Fruit fly (Drosophila melanogaster) Kc167 (cell line): ENCODE results near the gene Vps4.

Experiments
- Myc ChIP-seq: fragments of >200 bp; optimal IDR thresholded peaks from 2 replicates; lab custom pipeline; 2017; ENCODE audit warnings: missing external identifiers
- Sin3A ChIP-seq: fragments of >200 bp; optimal IDR thresholded peaks from 2 replicates; lab custom pipeline; 2018; ENCODE audit warnings: missing external identifiers
- h ChIP-seq: fragments of >200 bp; optimal IDR thresholded peaks from 3 replicates; lab custom pipeline; 2018; ENCODE audit warnings: missing external identifiers
- insv ChIP-seq: fragments of >200 bp; optimal IDR thresholded peaks from 3 replicates; lab custom pipeline; 2018; ENCODE audit warnings: missing external identifiers
- psq ChIP-seq: fragments of >200 bp; optimal IDR thresholded peaks from 2 replicates; lab custom pipeline; 2017; ENCODE audit warnings: missing external identifiers
- ttk ChIP-seq: sonication (Bioruptor generic); optimal IDR thresholded peaks from 2 replicates; lab custom pipeline; 2017; ENCODE audit warnings: missing external identifiers

Gene Vps4

dm6 chrX:17907184-17908006, at the start of gene Vps4, which contains the start of gene CG7772:
Vps4 (plus strand) TSS chrX:17907692.
CG7772 (minus strand) TSS chrX:17907261.
- TF ChIP-seq ttk (lab: Kevin White, UChicago) = no peak
- no peak for TF ChIP-seq Sin3A (lab: Kevin White, UChicago)
- TF ChIP-seq Myc = no peak
- no peak for TF ChIP-seq insv (lab: Kevin White, UChicago)
- TF ChIP-seq psq (lab: Kevin White, UChicago) = no peak
- no peak for TF ChIP-seq h (lab: Kevin White, UChicago)

- TF ChIP-seq Sin3A (lab: Kevin White, UChicago) (no peak), Myc (no peak), psq (lab: Kevin White, UChicago) (no peak)
Measured at dm6 chrX:17857809-17858208, 49.7 kb upstream of the Vps4 start.

- TF ChIP-seq ttk (lab: Kevin White, UChicago) = no peak
- TF ChIP-seq h (lab: Kevin White, UChicago) = no peak
- TF ChIP-seq psq (lab: Kevin White, UChicago) = no peak
- TF ChIP-seq Myc = no peak
- TF ChIP-seq Sin3A (lab: Kevin White, UChicago) = no peak
- TF ChIP-seq insv (lab: Kevin White, UChicago) = no peak
Measured at dm6 chrX:17860711-17861110, 46.8 kb upstream of the Vps4 start, which contains the start of the genes Arp8 and CG6769. Arp8 (minus strand) TSS chrX:17860800. CG6769 (plus strand) TSS chrX:17861002.

dm6 chrX:17865103-17865502, 42.4 kb upstream of the Vps4 start:
- TF ChIP-seq h (lab: Kevin White, UChicago) (no peak), Sin3A (lab: Kevin White, UChicago) (no peak), insv (lab: Kevin White, UChicago) (no peak), psq (lab: Kevin White, UChicago) (no peak), ttk (lab: Kevin White, UChicago) (no peak), Myc (no peak)

dm6 chrX:17870614-17871394, 36.7 kb upstream of the Vps4 start:
- TF ChIP-seq Myc (no peak), psq (lab: Kevin White, UChicago) (no peak), h (lab: Kevin White, UChicago) (no peak), Sin3A (lab: Kevin White, UChicago) (no peak), insv (lab: Kevin White, UChicago) (no peak), ttk (lab: Kevin White, UChicago) (no peak)

dm6 chrX:17872310-17872709, 35.2 kb upstream of the Vps4 start:
- TF ChIP-seq insv (lab: Kevin White, UChicago) (no peak), Myc (no peak), psq (lab: Kevin White, UChicago) (no peak), Sin3A (lab: Kevin White, UChicago) (no peak), ttk (lab: Kevin White, UChicago) (no peak), h (lab: Kevin White, UChicago) (no peak)

dm6 chrX:17873329-17873728, 34.2 kb upstream of the Vps4 start:
- TF ChIP-seq h (lab: Kevin White, UChicago) (no peak), psq (lab: Kevin White, UChicago) (no peak), ttk (lab: Kevin White, UChicago) (no peak), Myc (no peak), insv (lab: Kevin White, UChicago) (no peak), Sin3A (lab: Kevin White, UChicago) (no peak)

- TF ChIP-seq ttk (lab: Kevin White, UChicago) = no peak
- TF ChIP-seq h (lab: Kevin White, UChicago) = no peak
- no peak for TF ChIP-seq psq (lab: Kevin White, UChicago)
- TF ChIP-seq insv (lab: Kevin White, UChicago) = no peak
Measured at dm6 chrX:17875014-17875589, 32.4 kb upstream of the Vps4 start.

dm6 chrX:17875695-17876094, 31.8 kb upstream of the Vps4 start:
- no peak for TF ChIP-seq h (lab: Kevin White, UChicago)
- TF ChIP-seq Sin3A (lab: Kevin White, UChicago) = no peak
- no peak for TF ChIP-seq psq (lab: Kevin White, UChicago)
- TF ChIP-seq ttk (lab: Kevin White, UChicago) = no peak
- no peak for TF ChIP-seq Myc
- no peak for TF ChIP-seq insv (lab: Kevin White, UChicago)

dm6 chrX:17876518-17876917, 31.0 kb upstream of the Vps4 start:
- TF ChIP-seq ttk (lab: Kevin White, UChicago) (no peak), h (lab: Kevin White, UChicago) (no peak), Myc (no peak), Sin3A (lab: Kevin White, UChicago) (no peak), psq (lab: Kevin White, UChicago) (no peak), insv (lab: Kevin White, UChicago) (no peak)

dm6 chrX:17877974-17878373, 29.5 kb upstream of the Vps4 start:
- TF ChIP-seq ttk (lab: Kevin White, UChicago) (no peak), psq (lab: Kevin White, UChicago) (no peak), h (lab: Kevin White, UChicago) (no peak), insv (lab: Kevin White, UChicago) (no peak), Sin3A (lab: Kevin White, UChicago) (no peak), Myc (no peak)
